Fruit fly (Drosophila melanogaster) whole organism: ENCODE results near the gene CG12725.

Experiments used
- CG8478 ChIP-seq: fragments of >200 bp; optimal IDR thresholded peaks from 2 replicates; lab custom pipeline; 2018; ENCODE audit warnings: inconsistent platforms
- EcR ChIP-seq, 2 experiments: fragments of >200 bp; optimal IDR thresholded peaks; 2 replicates each; lab custom pipeline; 2017; ENCODE audit warnings: missing biosample characterization in 2 of 2, missing genetic modification characterization in 2 of 2, missing genetic modification reagents in 2 of 2
- pan ChIP-seq: fragments of >200 bp; optimal IDR thresholded peaks from 2 replicates; lab custom pipeline; 2017
- psq ChIP-seq: fragments of >200 bp; optimal IDR thresholded peaks from 2 replicates; lab custom pipeline; 2017
- usp ChIP-seq: fragments of >200 bp; optimal IDR thresholded peaks from 2 replicates; lab custom pipeline; 2017; ENCODE audit warnings: missing biosample characterization, missing genetic modification characterization, mixed read lengths

- TF ChIP-seq psq (lab: Kevin White, UChicago) = no peak
- no peak for TF ChIP-seq CG8478 (lab: Kevin White, UChicago)
- TF ChIP-seq pan (lab: Kevin White, UChicago) = no peak
- TF ChIP-seq usp = no peak
- no peak for TF ChIP-seq EcR (GFP tag; optimal IDR thresholded peaks at IDR 0.05; lab: Kevin White, UChicago)
Observed at dm6 chrX:13402763-13403162, at the start of gene CG12725.
